Worm (Caenorhabditis elegans) whole organism, late embryonic: Measurements from ENCODE around the gene M02F4.1.

Experiments
- F13H6.1 ChIP-seq: sonication (generic microtip); optimal IDR thresholded peaks from 2 replicates; lab custom pipeline; 2016; ENCODE audit warnings: missing genetic modification characterization, missing compliant biosample characterization
- K02D7.2 ChIP-seq: sonication (generic microtip); optimal IDR thresholded peaks from 2 replicates; lab custom pipeline; 2017; ENCODE audit warnings: mild to moderate bottlenecking, missing genetic modification characterization, missing compliant biosample characterization
- K09A11.1 ChIP-seq: sonication (generic microtip); optimal IDR thresholded peaks from 2 replicates; lab custom pipeline; 2017; ENCODE audit warnings: antibody characterized with exemption, mild to moderate bottlenecking, missing genetic modification characterization, missing compliant biosample characterization; ENCODE audit not compliant: insufficient read depth
- T23F11.4 ChIP-seq: fragments of 200-800 bp; sonication (Bioruptor generic); optimal IDR thresholded peaks from 2 replicates; lab custom pipeline; 2018; ENCODE audit warnings: mild to moderate bottlenecking, missing genetic modification characterization, missing compliant biosample characterization
- Y22D7AL.16 ChIP-seq: sonication (generic microtip); optimal IDR thresholded peaks from 2 replicates; lab custom pipeline; 2016; ENCODE audit warnings: missing genetic modification characterization, missing compliant biosample characterization
- ceh-14 ChIP-seq: sonication (generic microtip); optimal IDR thresholded peaks from 2 replicates; lab custom pipeline; 2016; ENCODE audit warnings: missing genotype, missing genetic modification characterization, missing compliant biosample characterization
- ceh-18 ChIP-seq: sonication (generic microtip); optimal IDR thresholded peaks from 2 replicates; lab custom pipeline; 2016; ENCODE audit warnings: missing genetic modification characterization, missing compliant biosample characterization
- ceh-19 ChIP-seq: fragments of 200-800 bp; sonication (Bioruptor generic); optimal IDR thresholded peaks from 2 replicates; lab custom pipeline; 2018; ENCODE audit warnings: mild to moderate bottlenecking, missing genetic modification characterization, missing compliant biosample characterization
- ceh-22 ChIP-seq: sonication (generic microtip); optimal IDR thresholded peaks from 2 replicates; lab custom pipeline; 2017; ENCODE audit warnings: missing biosample characterization, missing genetic modification characterization
- ceh-24 ChIP-seq: sonication (generic microtip); optimal IDR thresholded peaks from 2 replicates; lab custom pipeline; 2016; ENCODE audit warnings: mild to moderate bottlenecking, missing genetic modification characterization, missing compliant biosample characterization
- ceh-31 ChIP-seq: sonication (generic microtip); optimal IDR thresholded peaks from 2 replicates; lab custom pipeline; 2016; ENCODE audit warnings: missing genetic modification characterization, missing compliant biosample characterization
- ceh-34 ChIP-seq: sonication (generic microtip); optimal IDR thresholded peaks from 2 replicates; lab custom pipeline; 2016; ENCODE audit warnings: mild to moderate bottlenecking, missing genetic modification characterization, missing compliant biosample characterization
- ceh-45 ChIP-seq: fragments of 200-800 bp; sonication (Bioruptor generic); IDR thresholded peaks from 2 replicates; pipeline ENCODE4 v1.3.6; 2022; ENCODE audit warnings: missing genetic modification reagents, missing genetic modification characterization, missing compliant biosample characterization
- ceh-9 ChIP-seq: sonication (generic microtip); optimal IDR thresholded peaks from 2 replicates; lab custom pipeline; 2016; ENCODE audit warnings: mild to moderate bottlenecking, missing genetic modification characterization, inconsistent platforms, missing compliant biosample characterization
- dmd-4 ChIP-seq: sonication (generic microtip); optimal IDR thresholded peaks from 2 replicates; lab custom pipeline; 2016; ENCODE audit warnings: borderline replicate concordance, missing genetic modification characterization, missing compliant biosample characterization
- dve-1 ChIP-seq: sonication (generic microtip); optimal IDR thresholded peaks from 2 replicates; lab custom pipeline; 2017; ENCODE audit warnings: antibody characterized with exemption, mild to moderate bottlenecking, missing genetic modification characterization, missing compliant biosample characterization
- elt-2 ChIP-seq: sonication (generic microtip); optimal IDR thresholded peaks from 2 replicates; lab custom pipeline; 2016; ENCODE audit warnings: missing genetic modification reagents, missing genetic modification characterization, missing compliant biosample characterization
- hlh-13 ChIP-seq: fragments of 200-800 bp; sonication (Bioruptor generic); optimal IDR thresholded peaks from 2 replicates; lab custom pipeline; 2018; ENCODE audit warnings: mild to moderate bottlenecking, missing genetic modification characterization, missing compliant biosample characterization
- hlh-6 ChIP-seq: sonication (generic microtip); optimal IDR thresholded peaks from 2 replicates; lab custom pipeline; 2016; ENCODE audit warnings: missing genotype, missing genetic modification characterization, missing compliant biosample characterization
- hlh-8 ChIP-seq: sonication (generic microtip); optimal IDR thresholded peaks from 2 replicates; lab custom pipeline; 2016; ENCODE audit warnings: missing genotype, missing genetic modification characterization, missing compliant biosample characterization
- lim-6 ChIP-seq: sonication (generic microtip); optimal IDR thresholded peaks from 2 replicates; lab custom pipeline; 2016; ENCODE audit warnings: missing genetic modification characterization, missing compliant biosample characterization
- madf-2 ChIP-seq: sonication (generic microtip); optimal IDR thresholded peaks from 2 replicates; lab custom pipeline; 2017; ENCODE audit warnings: missing genetic modification characterization, missing compliant biosample characterization
- npax-4 ChIP-seq: sonication (generic microtip); optimal IDR thresholded peaks from 2 replicates; lab custom pipeline; 2016; ENCODE audit warnings: missing genetic modification characterization, missing compliant biosample characterization
- pat-9 ChIP-seq: fragments of 200-800 bp; sonication (Bioruptor generic); optimal IDR thresholded peaks from 2 replicates; lab custom pipeline; 2018; ENCODE audit warnings: mild to moderate bottlenecking, missing genetic modification characterization, moderate library complexity, missing compliant biosample characterization
- pax-1 ChIP-seq: fragments of 150-350 bp; optimal IDR thresholded peaks from 2 replicates; lab custom pipeline; 2014; ENCODE audit warnings: missing biosample characterization, missing genetic modification characterization
- pha-2 ChIP-seq: sonication (generic microtip); optimal IDR thresholded peaks from 2 replicates; lab custom pipeline; 2017; ENCODE audit warnings: mild to moderate bottlenecking, missing genetic modification characterization, missing compliant biosample characterization
- pqm-1 ChIP-seq: sonication (generic microtip); optimal IDR thresholded peaks from 2 replicates; lab custom pipeline; 2016; ENCODE audit warnings: missing genetic modification characterization, missing compliant biosample characterization
- sdc-2 ChIP-seq: sonication (generic microtip); optimal IDR thresholded peaks from 2 replicates; lab custom pipeline; 2016; ENCODE audit warnings: missing genotype, missing genetic modification characterization, missing compliant biosample characterization
- syd-9 ChIP-seq: sonication (generic microtip); optimal IDR thresholded peaks from 2 replicates; lab custom pipeline; 2016; ENCODE audit warnings: mild to moderate bottlenecking, missing genetic modification characterization, moderate library complexity, missing compliant biosample characterization
- tbx-2 ChIP-seq: sonication (generic microtip); optimal IDR thresholded peaks from 2 replicates; lab custom pipeline; 2016; ENCODE audit warnings: missing genetic modification characterization, missing compliant biosample characterization
- tbx-7 ChIP-seq: sonication (generic microtip); optimal IDR thresholded peaks from 2 replicates; lab custom pipeline; 2016; ENCODE audit warnings: missing genotype, missing genetic modification characterization, missing compliant biosample characterization
- unc-3 ChIP-seq, 2 experiments: fragments of 200-800 bp in 1 of 2; sonication (Bioruptor generic) in 1 of 2; sonication (generic microtip) in 1 of 2; conservative IDR thresholded peaks in 1 of 2; optimal IDR thresholded peaks in 1 of 2; 2 replicates each; pipeline versions ENCODE4 v1.3.6 to Lab custom; 2016 to 2022; ENCODE audit warnings: missing compliant biosample characterization in 2 of 2, missing genetic modification characterization in 2 of 2, missing genetic modification reagents in 1 of 2
- unc-42 ChIP-seq: sonication (generic microtip); optimal IDR thresholded peaks from 2 replicates; lab custom pipeline; 2016; ENCODE audit warnings: missing genotype, missing genetic modification characterization, missing compliant biosample characterization
- unc-55 ChIP-seq: sonication (generic microtip); optimal IDR thresholded peaks from 2 replicates; lab custom pipeline; 2017; ENCODE audit warnings: missing biosample characterization, missing genetic modification reagents, missing genetic modification characterization
- ztf-16 ChIP-seq: sonication (generic microtip); optimal IDR thresholded peaks from 2 replicates; lab custom pipeline; 2017; ENCODE audit warnings: missing genetic modification characterization, missing compliant biosample characterization

The M02F4.1 gene

ce11 chrX:3051315-3051993 is 22.5 kb upstream of the M02F4.1 start:
- TF ChIP-seq dmd-4 (no peak), dve-1 (no peak), unc-42 (tag; lab: Kevin White, UChicago) (peak; percentile 82), tbx-7 (tag; lab: Kevin White, UChicago) (no peak), hlh-13 (no peak)

ce11 chrX:3049233-3049632 is 20.3 kb upstream of the M02F4.1 start:
- no peak for TF ChIP-seq ceh-19 (GFP tag; lab: Kevin White, UChicago)
- TF ChIP-seq syd-9 (tag; lab: Kevin White, UChicago) = no peak
- no peak for TF ChIP-seq K09A11.1 (tag; lab: Kevin White, UChicago)
- no peak for TF ChIP-seq ceh-22
- TF ChIP-seq unc-55 (GFP tag; lab: Kevin White, UChicago) = peak; percentile 55
- TF ChIP-seq unc-42 (tag; lab: Kevin White, UChicago) = peak; percentile 72
- TF ChIP-seq Y22D7AL.16 = no peak
- peak; percentile 56 for TF ChIP-seq ceh-18 (tag; lab: Kevin White, UChicago)
- TF ChIP-seq ztf-16 = no peak
- no peak for TF ChIP-seq hlh-6 (tag; lab: Kevin White, UChicago)
- TF ChIP-seq sdc-2 (tag; lab: Kevin White, UChicago) = peak; percentile 58
- peak; percentile 98 for TF ChIP-seq ceh-31

ce11 chrX:3048696-3049095 is 19.8 kb upstream of the M02F4.1 start:
- TF ChIP-seq ceh-9 (tag; lab: Kevin White, UChicago) = no peak
- no peak for TF ChIP-seq K02D7.2 (tag; lab: Kevin White, UChicago)
- TF ChIP-seq pat-9 = no peak
- TF ChIP-seq npax-4 (tag; lab: Kevin White, UChicago) = no peak
- no peak for TF ChIP-seq pha-2 (tag; lab: Kevin White, UChicago)
- TF ChIP-seq ceh-18 (tag; lab: Kevin White, UChicago) = no peak
- no peak for TF ChIP-seq ceh-34 (tag; lab: Kevin White, UChicago)
- TF ChIP-seq lim-6 (tag; lab: Kevin White, UChicago) = no peak
- no peak for TF ChIP-seq ceh-24
- TF ChIP-seq ceh-14 (tag; lab: Kevin White, UChicago) = no peak

- no peak for TF ChIP-seq elt-2 (tag; lab: Kevin White, UChicago)
- no peak for TF ChIP-seq tbx-7 (tag; lab: Kevin White, UChicago)
- no peak for TF ChIP-seq F13H6.1
- no peak for TF ChIP-seq T23F11.4
- no peak for TF ChIP-seq pqm-1 (tag; lab: Kevin White, UChicago)
- TF ChIP-seq hlh-13 = no peak
These were observed 18.3 kb upstream of the M02F4.1 start for ce11 chrX:3047224-3047623.

ce11 chrX:3045466-3045865 is 16.5 kb upstream of the M02F4.1 start, which contains the start of gene cnnm-3:
Gene cnnm-3, minus strand, starts transcription at chrX:3045847.
- TF ChIP-seq Y22D7AL.16 (no peak), unc-3 (GFP tag; conservative IDR thresholded peaks at IDR 0.05; lab: Robert Waterston, UW) (no peak), unc-3 (tag; optimal IDR thresholded peaks at IDR 0.05; lab: Kevin White, UChicago) (no peak), madf-2 (tag; lab: Kevin White, UChicago) (no peak), pax-1 (no peak), ceh-45 (GFP tag; lab: Robert Waterston, UW) (no peak), tbx-2 (no peak), hlh-8 (no peak), npax-4 (tag; lab: Kevin White, UChicago) (no peak), ceh-14 (tag; lab: Kevin White, UChicago) (no peak), ceh-22 (no peak), unc-55 (GFP tag; lab: Kevin White, UChicago) (no peak)
- TF ChIP-seq, all 69 proteins: peak for 0
